Fruit fly (Drosophila melanogaster) whole organism, embryonic: ENCODE results near the gene CG6726.

Source experiments
- B-H2 ChIP-seq: fragments of 200-800 bp; sonication (Bioruptor generic); optimal IDR thresholded peaks from 2 replicates; lab custom pipeline; 2018; ENCODE audit warnings: missing biosample characterization, mild to moderate bottlenecking, missing genetic modification characterization
- BEAF-32 ChIP-seq: fragments of 200-800 bp; sonication (Bioruptor generic); optimal IDR thresholded peaks from 3 replicates; lab custom pipeline; 2017; ENCODE audit warnings: missing biosample characterization, missing genetic modification characterization, mild to moderate bottlenecking, moderate library complexity, missing genetic modification reagents
- Bgb ChIP-seq: fragments of 200-800 bp; sonication (Bioruptor generic); IDR thresholded peaks from 2 replicates; pipeline ENCODE4 v1.3.6; 2022; ENCODE audit warnings: missing biosample characterization, missing genetic modification characterization; ENCODE audit not compliant: partially characterized antibody
- Bteb2 ChIP-seq: fragments of 200-800 bp; sonication (Bioruptor generic); optimal IDR thresholded peaks from 2 replicates; lab custom pipeline; 2016; ENCODE audit warnings: missing biosample characterization, missing genetic modification characterization
- CG11504 ChIP-seq: fragments of 200-800 bp; sonication (Bioruptor generic); optimal IDR thresholded peaks from 3 replicates; lab custom pipeline; 2019; ENCODE audit warnings: missing biosample characterization, mild to moderate bottlenecking, missing genetic modification characterization, moderate library complexity
- CG13424 ChIP-seq: fragments of 200-800 bp; sonication (Bioruptor generic); optimal IDR thresholded peaks from 2 replicates; lab custom pipeline; 2019; ENCODE audit warnings: missing biosample characterization, mild to moderate bottlenecking, missing genetic modification characterization, moderate library complexity
- CG14860 ChIP-seq: fragments of 200-800 bp; sonication (Bioruptor generic); IDR thresholded peaks from 3 replicates; pipeline ENCODE4 v1.3.6; 2022; ENCODE audit warnings: missing biosample characterization, missing genetic modification characterization; ENCODE audit not compliant: partially characterized antibody
- CG16815 ChIP-seq: fragments of 200-800 bp; sonication (Bioruptor generic); optimal IDR thresholded peaks from 3 replicates; lab custom pipeline; 2017; ENCODE audit warnings: missing biosample characterization, mild to moderate bottlenecking, missing genetic modification characterization
- CG18599 ChIP-seq: fragments of 200-800 bp; sonication (Bioruptor generic); optimal IDR thresholded peaks from 3 replicates; lab custom pipeline; 2017; ENCODE audit warnings: missing biosample characterization, missing genetic modification characterization, mild to moderate bottlenecking, moderate library complexity, missing genetic modification reagents
- CG33213 ChIP-seq: fragments of 200-800 bp; sonication (Bioruptor generic); optimal IDR thresholded peaks from 3 replicates; lab custom pipeline; 2016; ENCODE audit warnings: missing biosample characterization, missing genetic modification characterization
- CG33557 ChIP-seq: fragments of 200-800 bp; sonication (Bioruptor generic); optimal IDR thresholded peaks from 2 replicates; lab custom pipeline; 2019; ENCODE audit warnings: missing biosample characterization, mild to moderate bottlenecking, missing genetic modification characterization, moderate library complexity
- CG4730 ChIP-seq: fragments of 200-800 bp; sonication (Bioruptor generic); IDR thresholded peaks from 2 replicates; pipeline ENCODE4 v1.3.6; 2022; ENCODE audit warnings: missing biosample characterization, missing genetic modification characterization
- CG7357 ChIP-seq: fragments of 200-800 bp; sonication (Bioruptor generic); IDR thresholded peaks from 3 replicates; pipeline ENCODE4 v1.3.6; 2022; ENCODE audit warnings: missing biosample characterization, missing genetic modification characterization
- CG8281 ChIP-seq: fragments of 200-800 bp; sonication (Bioruptor generic); optimal IDR thresholded peaks from 2 replicates; lab custom pipeline; 2018; ENCODE audit warnings: missing biosample characterization, mild to moderate bottlenecking, missing genetic modification characterization, moderate library complexity
- CG9797 ChIP-seq: fragments of 200-800 bp; sonication (Bioruptor generic); optimal IDR thresholded peaks from 3 replicates; lab custom pipeline; 2018; ENCODE audit warnings: missing biosample characterization, mild to moderate bottlenecking, missing genetic modification characterization
- Dad ChIP-seq: fragments of 200-800 bp; sonication (Bioruptor generic); optimal IDR thresholded peaks from 3 replicates; lab custom pipeline; 2016; ENCODE audit warnings: missing biosample characterization, missing genetic modification characterization
- Doc3 ChIP-seq: fragments of 200-800 bp; sonication (Bioruptor generic); IDR thresholded peaks from 3 replicates; pipeline ENCODE4 v1.3.6; 2022; ENCODE audit warnings: missing biosample characterization, missing genetic modification characterization; ENCODE audit not compliant: partially characterized antibody
- Eip74EF ChIP-seq, 2 experiments: fragments of 200-800 bp in 1 of 2; fragments of >200 bp in 1 of 2; sonication (Bioruptor generic) in 1 of 2; optimal IDR thresholded peaks; 2 replicates each; lab custom pipeline; 2017 to 2019; ENCODE audit warnings: missing biosample characterization in 2 of 2, missing genetic modification characterization in 2 of 2, mild to moderate bottlenecking in 1 of 2, moderate library complexity in 1 of 2
- Fer1 ChIP-seq: fragments of 200-800 bp; sonication (Bioruptor generic); optimal IDR thresholded peaks from 2 replicates; lab custom pipeline; 2017; ENCODE audit warnings: missing biosample characterization, mild to moderate bottlenecking, missing genetic modification characterization
- H2.0 ChIP-seq: fragments of 200-800 bp; sonication (Bioruptor generic); IDR thresholded peaks from 2 replicates; pipeline ENCODE4 v1.3.6; 2022; ENCODE audit warnings: missing biosample characterization, missing genetic modification characterization
- Lim3 ChIP-seq: fragments of 200-800 bp; sonication (Bioruptor generic); IDR thresholded peaks from 2 replicates; pipeline ENCODE4 v1.3.6; 2022; ENCODE audit warnings: missing biosample characterization, missing genetic modification characterization
- Meics ChIP-seq: fragments of 200-800 bp; sonication (Bioruptor generic); optimal IDR thresholded peaks from 2 replicates; lab custom pipeline; 2017; ENCODE audit warnings: missing biosample characterization, mild to moderate bottlenecking, missing genetic modification characterization
- NC2β ChIP-seq: fragments of 200-800 bp; sonication (Bioruptor generic); optimal IDR thresholded peaks from 2 replicates; lab custom pipeline; 2016; ENCODE audit warnings: missing biosample characterization, missing genetic modification characterization
- Nf-YA ChIP-seq: fragments of 200-800 bp; sonication (Bioruptor generic); IDR thresholded peaks from 2 replicates; pipeline ENCODE4 v1.3.6; 2022; ENCODE audit warnings: missing biosample characterization, missing genetic modification characterization
- Ptx1 ChIP-seq: fragments of 200-800 bp; sonication (Bioruptor generic); IDR thresholded peaks from 2 replicates; pipeline ENCODE4 v1.3.6; 2022; ENCODE audit warnings: missing biosample characterization, missing genetic modification characterization
- YL-1 ChIP-seq: fragments of 200-800 bp; sonication (Bioruptor generic); optimal IDR thresholded peaks from 3 replicates; lab custom pipeline; 2017; ENCODE audit warnings: missing biosample characterization, mild to moderate bottlenecking, missing genetic modification characterization
- al ChIP-seq: fragments of 200-800 bp; sonication (Bioruptor generic); IDR thresholded peaks from 2 replicates; pipeline ENCODE4 v1.3.6; 2022; ENCODE audit warnings: missing biosample characterization, missing genetic modification characterization
- ato ChIP-seq: fragments of 200-800 bp; sonication (Bioruptor generic); IDR thresholded peaks from 2 replicates; pipeline ENCODE4 v1.3.6; 2022; ENCODE audit warnings: missing biosample characterization, missing genetic modification characterization; ENCODE audit not compliant: partially characterized antibody
- btn ChIP-seq: fragments of 200-800 bp; sonication (Bioruptor generic); optimal IDR thresholded peaks from 2 replicates; lab custom pipeline; 2016; ENCODE audit warnings: missing biosample characterization, missing genetic modification characterization
- crc ChIP-seq: fragments of 200-800 bp; sonication (Bioruptor generic); optimal IDR thresholded peaks from 2 replicates; lab custom pipeline; 2016; ENCODE audit warnings: missing biosample characterization, missing genetic modification characterization
- dysf ChIP-seq: fragments of 200-800 bp; sonication (Bioruptor generic); IDR thresholded peaks from 3 replicates; pipeline ENCODE4 v1.3.6; 2022; ENCODE audit warnings: missing biosample characterization, missing genetic modification characterization
- fd102C ChIP-seq: fragments of 200-800 bp; sonication (Bioruptor generic); optimal IDR thresholded peaks from 2 replicates; lab custom pipeline; 2018; ENCODE audit warnings: missing biosample characterization, mild to moderate bottlenecking, missing genetic modification characterization, moderate library complexity
- fd96Cb ChIP-seq: fragments of 200-800 bp; sonication (Bioruptor generic); optimal IDR thresholded peaks from 2 replicates; lab custom pipeline; 2018; ENCODE audit warnings: missing biosample characterization, mild to moderate bottlenecking, missing genetic modification characterization, moderate library complexity
- gcm ChIP-seq: fragments of 200-800 bp; sonication (Bioruptor generic); optimal IDR thresholded peaks from 2 replicates; lab custom pipeline; 2019; ENCODE audit warnings: missing biosample characterization, mild to moderate bottlenecking, missing genetic modification characterization, moderate library complexity
- gsb-n ChIP-seq: fragments of 200-800 bp; sonication (Bioruptor generic); optimal IDR thresholded peaks from 3 replicates; lab custom pipeline; 2018; ENCODE audit warnings: missing biosample characterization, mild to moderate bottlenecking, missing genetic modification characterization
- hth ChIP-seq: fragments of >200 bp; optimal IDR thresholded peaks from 2 replicates; lab custom pipeline; 2017; ENCODE audit warnings: inconsistent platforms
- jing ChIP-seq: fragments of 200-800 bp; sonication (Bioruptor generic); optimal IDR thresholded peaks from 2 replicates; lab custom pipeline; 2018; ENCODE audit warnings: missing biosample characterization, mild to moderate bottlenecking, missing genetic modification characterization
- kay ChIP-seq: fragments of 200-800 bp; sonication (Bioruptor generic); optimal IDR thresholded peaks from 2 replicates; lab custom pipeline; 2016; ENCODE audit warnings: missing biosample characterization, missing genetic modification characterization
- lab ChIP-seq: fragments of 200-800 bp; sonication (Bioruptor generic); optimal IDR thresholded peaks from 3 replicates; lab custom pipeline; 2017; ENCODE audit warnings: missing biosample characterization, missing genetic modification characterization, mild to moderate bottlenecking, moderate library complexity, missing genetic modification reagents
- lmd ChIP-seq: fragments of 200-800 bp; sonication (Bioruptor generic); IDR thresholded peaks from 2 replicates; pipeline ENCODE4 v1.3.6; 2022; ENCODE audit warnings: missing biosample characterization, missing genetic modification characterization
- nmo ChIP-seq: fragments of 200-800 bp; sonication (Bioruptor generic); optimal IDR thresholded peaks from 2 replicates; lab custom pipeline; 2018; ENCODE audit warnings: missing biosample characterization, mild to moderate bottlenecking, missing genetic modification characterization, moderate library complexity
- pho ChIP-seq: fragments of 200-800 bp; sonication (Bioruptor generic); optimal IDR thresholded peaks from 2 replicates; lab custom pipeline; 2016; ENCODE audit warnings: missing biosample characterization, missing genetic modification characterization
- run ChIP-seq: fragments of 200-800 bp; sonication (Bioruptor generic); optimal IDR thresholded peaks from 3 replicates; lab custom pipeline; 2018; ENCODE audit warnings: missing biosample characterization, mild to moderate bottlenecking, missing genetic modification characterization
- sc ChIP-seq, 3 experiments: fragments of >200 bp in 2 of 3; fragments of 200-800 bp in 1 of 3; sonication (Bioruptor generic) in 1 of 3; optimal IDR thresholded peaks; 2 replicates in 2 of 3; 3 replicates in 1 of 3; lab custom pipeline; 2017; ENCODE audit warnings: mild to moderate bottlenecking in 1 of 3, missing biosample characterization in 1 of 3, missing genetic modification characterization in 1 of 3, missing genetic modification reagents in 1 of 3
- twi ChIP-seq: fragments of 200-800 bp; optimal IDR thresholded peaks from 2 replicates; lab custom pipeline; 2019; ENCODE audit warnings: missing biosample characterization, mild to moderate bottlenecking, missing genetic modification characterization, moderate library complexity
- usp ChIP-seq: fragments of >200 bp; optimal IDR thresholded peaks from 2 replicates; lab custom pipeline; 2017; ENCODE audit warnings: missing biosample characterization, missing genetic modification characterization
- vfl ChIP-seq: fragments of 200-800 bp; sonication (Bioruptor generic); optimal IDR thresholded peaks from 2 replicates; lab custom pipeline; 2016; ENCODE audit warnings: missing biosample characterization, missing genetic modification characterization
- wor ChIP-seq: fragments of 200-800 bp; sonication (Bioruptor generic); IDR thresholded peaks from 2 replicates; pipeline ENCODE4 v1.3.6; 2022; ENCODE audit warnings: missing biosample characterization, missing genetic modification characterization
- z ChIP-seq: fragments of 200-800 bp; sonication (Bioruptor generic); IDR thresholded peaks from 3 replicates; pipeline ENCODE4 v1.3.6; 2022; ENCODE audit warnings: missing biosample characterization, missing genetic modification characterization

The CG6726 gene

DNA sequence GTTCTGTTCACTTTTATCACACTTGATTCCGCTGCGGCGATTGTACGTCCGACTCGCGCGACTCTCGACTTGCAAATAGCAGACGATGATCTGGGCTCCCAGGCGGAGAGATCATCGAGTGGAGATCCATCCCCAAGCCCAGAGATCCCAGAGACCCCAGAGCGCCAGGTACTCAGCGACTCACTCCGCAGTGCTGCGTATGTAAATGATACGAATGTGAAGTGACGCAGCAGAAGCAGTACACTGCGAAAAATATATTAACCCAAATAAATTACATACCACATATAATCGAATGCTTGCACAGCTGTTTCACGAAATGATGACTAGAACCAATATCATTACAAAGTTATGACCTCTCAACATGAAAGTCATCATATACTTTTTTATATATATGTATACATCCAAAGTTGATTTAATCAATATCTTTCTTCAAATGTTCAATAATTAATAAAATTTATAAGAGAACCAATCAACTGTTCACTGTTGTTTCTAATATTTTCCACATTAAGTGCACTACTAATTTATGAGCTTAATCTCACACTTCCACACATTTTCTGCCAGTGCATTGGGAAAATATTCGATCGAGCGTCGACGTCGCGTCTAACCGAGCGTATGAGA lies 24.2 kb upstream of the CG6726 start, which contains the start of gene CG17111 (continued):
- TF ChIP-seq CG9797 (GFP tag; lab: Kevin White, UChicago) (no peak), pho (GFP tag; lab: Kevin White, UChicago) (no peak), CG33557 (GFP tag; lab: Kevin White, UChicago) (no peak), sc (optimal IDR thresholded peaks at IDR 0.05; lab: Kevin White, UChicago) (no peak), sc (GFP tag; optimal IDR thresholded peaks at IDR 0.05; lab: Kevin White, UChicago) (no peak), CG11504 (tag; lab: Kevin White, UChicago) (peak; percentile 78), H2.0 (GFP tag; lab: Robert Waterston, UW) (no peak), fd96Cb (tag; lab: Kevin White, UChicago) (peak; percentile 37), hth (lab: Kevin White, UChicago) (no peak), BEAF-32 (GFP tag; lab: Kevin White, UChicago) (no peak), vfl (GFP tag; lab: Kevin White, UChicago) (no peak), Lim3 (GFP tag; lab: Robert Waterston, UW) (no peak), Nf-YA (GFP tag; lab: Robert Waterston, UW) (no peak), nmo (GFP tag; lab: Kevin White, UChicago) (peak; percentile 56), fd102C (GFP tag; lab: Kevin White, UChicago) (no peak), B-H2 (GFP tag; lab: Kevin White, UChicago) (no peak), gsb-n (tag; lab: Kevin White, UChicago) (no peak), run (tag; lab: Kevin White, UChicago) (no peak), Bgb (no peak), crc (GFP tag; lab: Kevin White, UChicago) (no peak), CG14860 (no peak), z (GFP tag; lab: Robert Waterston, UW) (no peak), ato (GFP tag; lab: Robert Waterston, UW) (no peak), gcm (GFP tag; lab: Kevin White, UChicago) (no peak), kay (GFP tag; lab: Kevin White, UChicago) (no peak), CG8281 (no peak), jing (GFP tag; lab: Kevin White, UChicago) (no peak), Bteb2 (GFP tag; lab: Kevin White, UChicago) (no peak), CG18599 (GFP tag; lab: Kevin White, UChicago) (peak; percentile 46), Eip74EF (GFP tag; optimal IDR thresholded peaks at IDR 0.05; lab: Kevin White, UChicago) (no peak), lmd (GFP tag; lab: Robert Waterston, UW) (peak; percentile 66), CG33213 (GFP tag; lab: Kevin White, UChicago) (no peak), CG13424 (tag; lab: Kevin White, UChicago) (peak; percentile 54), lab (GFP tag; lab: Kevin White, UChicago) (peak; percentile 45), NC2β (GFP tag; lab: Kevin White, UChicago) (no peak), btn (no peak), Fer1 (GFP tag; lab: Kevin White, UChicago) (no peak), Meics (peak; percentile 36), CG7357 (GFP tag; lab: Robert Waterston, UW) (no peak), twi (tag; lab: Kevin White, UChicago) (no peak), dysf (GFP tag; lab: Robert Waterston, UW) (peak; percentile 36; the same call in 2 of the 3 replicates), usp (no peak), wor (GFP tag; lab: Robert Waterston, UW) (0 out of 2 replicates have a peak, but pooled peaks have one; percentile 13), Dad (GFP tag; lab: Kevin White, UChicago) (no peak), CG16815 (GFP tag; lab: Kevin White, UChicago) (no peak), Doc3 (no peak), CG4730 (GFP tag; lab: Robert Waterston, UW) (0 out of 2 replicates have a peak, but pooled peaks have one; percentile 5), Ptx1 (GFP tag; lab: Robert Waterston, UW) (peak; percentile 46), YL-1 (GFP tag; lab: Kevin White, UChicago) (no peak), al (GFP tag; lab: Robert Waterston, UW) (no peak)
